Worm (Caenorhabditis elegans): Measurements from ENCODE around the gene clec-205.
A peak's percentile ranks its signal among the peaks of the same experiment; 100 is the strongest.

clec-205 gene

ce11 chrV:1773120-1773519 is 12.4 kb downstream of the clec-205 start:
- TF ChIP-seq nhr-11 (tag; optimal IDR thresholded peaks at IDR 0.05): no peak
- TF ChIP-seq mes-2 (tag; optimal IDR thresholded peaks at IDR 0.05; ENCODE audit: poor library complexity, severe bottlenecking): peak; percentile 18
- TF ChIP-seq egl-27 (tag; optimal IDR thresholded peaks at IDR 0.05): no peak
- no peak for TF ChIP-seq lir-3 (tag; optimal IDR thresholded peaks at IDR 0.05)
- TF ChIP-seq snpc-1.2 (GFP tag; IDR thresholded peaks at IDR 0.05): no peak
- peak in 1 of 2 experiments; percentile 14 for TF ChIP-seq lsy-2 (tag; optimal IDR thresholded peaks at IDR 0.05)
- TF ChIP-seq skn-1 (tag; optimal IDR thresholded peaks at IDR 0.05): no peak
- TF ChIP-seq F26F4.8 (GFP tag; conservative IDR thresholded peaks at IDR 0.05): no peak
- TF ChIP-seq vab-7 (GFP tag; IDR thresholded peaks at IDR 0.05): no peak
- TF ChIP-seq zfp-3 (GFP tag; conservative IDR thresholded peaks at IDR 0.05): no peak
- peak; percentile 3 for TF ChIP-seq dve-1 (tag; optimal IDR thresholded peaks at IDR 0.05; ENCODE audit: insufficient read depth)
- TF ChIP-seq lin-15B (tag; optimal IDR thresholded peaks at IDR 0.05): no peak
- peak; percentile 39 for TF ChIP-seq aha-1 (tag)
- TF ChIP-seq daf-8 (GFP tag; IDR thresholded peaks at IDR 0.05): no peak
- peak; percentile 18 for TF ChIP-seq hlh-30 (tag; optimal IDR thresholded peaks at IDR 0.05; ENCODE audit: insufficient read depth)
- no peak for TF ChIP-seq spr-3 (GFP tag; optimal IDR thresholded peaks at IDR 0.05)
- no peak for TF ChIP-seq ctbp-1 (GFP tag; IDR thresholded peaks at IDR 0.05)
- TF ChIP-seq madf-5 (GFP tag; IDR thresholded peaks at IDR 0.05): no peak
- no peak for TF ChIP-seq unc-62 (GFP tag; optimal IDR thresholded peaks at IDR 0.05 in 1 of 2)
- TF ChIP-seq unc-62 (tag; optimal IDR thresholded peaks at IDR 0.05): no peak
- no peak for TF ChIP-seq lin-13 (GFP tag; optimal IDR thresholded peaks at IDR 0.05)
- TF ChIP-seq ceh-32 (tag; optimal IDR thresholded peaks at IDR 0.05; ENCODE audit: poor library complexity): no peak
- no peak for TF ChIP-seq nhr-76 (tag; optimal IDR thresholded peaks at IDR 0.05)
- TF ChIP-seq madf-9 (GFP tag; conservative IDR thresholded peaks at IDR 0.05): no peak
- TF ChIP-seq mdl-1 (tag; optimal IDR thresholded peaks at IDR 0.05): no peak
- TF ChIP-seq R02D3.7 (tag; optimal IDR thresholded peaks at IDR 0.05): no peak
- TF ChIP-seq T26A8.4 (GFP tag; IDR thresholded peaks at IDR 0.05): no peak
- TF ChIP-seq pha-4 (GFP tag; IDR thresholded peaks at IDR 0.05): no peak
- TF ChIP-seq pha-4 (tag; optimal IDR thresholded peaks at IDR 0.05): no peak
- no peak for TF ChIP-seq lim-7 (GFP tag; IDR thresholded peaks at IDR 0.05)
- no peak for TF ChIP-seq dmd-8 (GFP tag; IDR thresholded peaks at IDR 0.05)
- no peak for TF ChIP-seq lin-1 (GFP tag; IDR thresholded peaks at IDR 0.05)
- no peak for TF ChIP-seq ceh-20 (GFP tag; IDR thresholded peaks at IDR 0.05)
- no peak for TF ChIP-seq ztf-7 (tag; optimal IDR thresholded peaks at IDR 0.05)
- TF ChIP-seq aly-2 (tag; optimal IDR thresholded peaks at IDR 0.05): no peak
- TF ChIP-seq lin-29 (GFP tag; IDR thresholded peaks at IDR 0.05): no peak
- TF ChIP-seq mxl-3 (GFP tag; optimal IDR thresholded peaks at IDR 0.05): no peak

DNA sequence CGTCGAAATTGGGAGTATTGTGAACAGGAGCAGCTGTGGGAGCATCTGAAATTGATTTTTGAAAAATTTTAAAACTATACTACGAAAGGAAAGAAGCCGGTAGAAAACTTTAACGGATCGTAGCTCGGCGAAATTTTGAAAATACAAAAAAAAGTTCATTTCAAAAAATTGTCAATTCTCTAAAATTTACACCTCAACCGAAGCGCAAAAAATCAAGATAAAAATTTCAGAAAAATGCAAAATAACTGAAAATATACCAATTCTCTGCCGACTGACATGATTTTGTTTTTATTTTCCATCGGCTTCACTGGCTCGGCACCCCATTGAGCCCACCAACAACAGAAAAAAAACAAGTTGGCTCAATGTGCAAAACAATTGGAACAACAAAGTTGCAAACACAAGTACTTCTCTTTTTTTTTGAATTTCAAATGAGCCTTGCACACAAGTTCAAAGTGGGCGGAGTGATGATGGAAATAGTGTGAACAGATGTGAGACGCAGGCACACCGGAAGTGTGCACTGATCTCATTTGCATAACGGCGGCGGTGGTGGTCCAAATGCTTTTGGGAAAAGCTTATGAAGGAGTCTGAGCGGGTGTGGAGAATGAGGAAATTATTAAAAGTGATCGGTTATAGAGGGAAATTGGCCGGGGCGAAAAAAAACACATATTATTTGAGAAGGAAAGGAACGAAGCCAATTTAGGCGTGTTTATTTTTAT is 14.3 kb downstream of the clec-205 start, which contains the start of gene F36H9.7:
F36H9.7 (minus strand) TSS at position 51 of the 716 bp plus-strand sequence.
- TF ChIP-seq nhr-25 (tag; optimal IDR thresholded peaks at IDR 0.05; ENCODE audit: borderline replicate concordance, insufficient read depth): no peak
- TF ChIP-seq hmg-1.1 (GFP tag; IDR thresholded peaks at IDR 0.05): no peak
- TF ChIP-seq lin-13 (GFP tag; optimal IDR thresholded peaks at IDR 0.05): no peak
- no peak for TF ChIP-seq tra-1 (GFP tag; IDR thresholded peaks at IDR 0.05)
- no peak for TF ChIP-seq nhr-76 (tag; optimal IDR thresholded peaks at IDR 0.05)
- TF ChIP-seq mdl-1 (tag; optimal IDR thresholded peaks at IDR 0.05): no peak
- TF ChIP-seq egl-43 (GFP tag; IDR thresholded peaks at IDR 0.05): no peak
- TF ChIP-seq ceh-62 (tag; optimal IDR thresholded peaks at IDR 0.05): no peak
- TF ChIP-seq dpl-1 (GFP tag; optimal IDR thresholded peaks at IDR 0.05): no peak
- TF ChIP-seq vab-7 (GFP tag; IDR thresholded peaks at IDR 0.05): no peak
- TF ChIP-seq R02D3.7 (tag; optimal IDR thresholded peaks at IDR 0.05): no peak
- TF ChIP-seq ztf-7 (tag; optimal IDR thresholded peaks at IDR 0.05): no peak
- no peak for TF ChIP-seq lin-1 (GFP tag; IDR thresholded peaks at IDR 0.05)
- no peak for TF ChIP-seq F44E2.7 (GFP tag; IDR thresholded peaks at IDR 0.05)
- no peak for TF ChIP-seq nhr-102 (tag; optimal IDR thresholded peaks at IDR 0.05)
- no peak for TF ChIP-seq aha-1 (tag)
- no peak for TF ChIP-seq unc-130 (GFP tag; optimal IDR thresholded peaks at IDR 0.05)
- TF ChIP-seq zag-1 (tag; optimal IDR thresholded peaks at IDR 0.05): no peak
- no peak for TF ChIP-seq ceh-32 (tag; optimal IDR thresholded peaks at IDR 0.05; ENCODE audit: poor library complexity)
